Fruit fly (Drosophila melanogaster): ENCODE results near the gene Dmtn.

DNA sequence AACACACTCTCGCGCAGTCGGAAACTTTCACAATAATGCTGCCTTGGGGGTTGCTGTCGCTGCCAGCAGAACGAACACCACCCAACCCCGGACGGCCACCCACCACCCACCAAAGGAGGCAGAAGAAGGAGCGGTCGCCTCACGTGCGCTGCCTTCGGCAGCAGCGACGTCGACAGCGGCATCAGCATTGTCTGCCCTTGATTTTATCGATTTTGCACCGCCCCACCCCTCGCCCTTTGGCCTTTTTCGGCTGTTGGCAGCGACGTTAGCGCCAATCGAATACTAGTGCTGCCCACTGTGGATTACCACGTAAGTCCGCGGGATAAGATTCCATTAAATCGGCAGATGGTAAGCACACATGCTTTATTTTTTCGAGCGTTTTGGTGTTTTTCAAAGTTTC, 13.4 kb upstream of the Dmtn start:
- TF ChIP-seq Hr78 (GFP tag; optimal IDR thresholded peaks at IDR 0.05) (no peak), CrebA (GFP tag; optimal IDR thresholded peaks at IDR 0.05; ENCODE audit: borderline replicate concordance) (no peak), Jra (GFP tag; optimal IDR thresholded peaks at IDR 0.05) (no peak), HLH106 (tag; optimal IDR thresholded peaks at IDR 0.05) (no peak), GATAd (GFP tag; optimal IDR thresholded peaks at IDR 0.05) (no peak), usp (GFP tag; optimal IDR thresholded peaks at IDR 0.05) (no peak), dl (GFP tag; optimal IDR thresholded peaks at IDR 0.05; ENCODE audit: insufficient read depth in 1 of 2, partially characterized antibody in 2 of 2) (no peak)

All from whole organism, wandering third instar larva.